Worm (Caenorhabditis elegans) whole organism, young adult: ENCODE results near the gene T28D6.6.

Source experiments
- B0336.3 ChIP-seq: fragments of 200-800 bp; sonication (Bioruptor generic); IDR thresholded peaks from 2 replicates; pipeline ENCODE4 v1.3.6; 2022; ENCODE audit warnings: missing genetic modification characterization, missing compliant biosample characterization
- C17E4.6 ChIP-seq: fragments of 200-800 bp; sonication (Bioruptor generic); IDR thresholded peaks from 2 replicates; pipeline ENCODE4 v1.3.6; 2022; ENCODE audit warnings: missing genetic modification reagents, missing genetic modification characterization, missing compliant biosample characterization
- F22D6.2 ChIP-seq: sonication (generic microtip); optimal IDR thresholded peaks from 2 replicates; lab custom pipeline; 2016; ENCODE audit warnings: mild to moderate bottlenecking, missing genetic modification characterization, missing compliant biosample characterization
- F33H1.4 ChIP-seq: fragments of 200-800 bp; sonication (Bioruptor generic); IDR thresholded peaks from 2 replicates; pipeline ENCODE4 v1.3.6; 2022; ENCODE audit warnings: missing genetic modification reagents, missing genetic modification characterization, missing compliant biosample characterization
- F37B4.10 ChIP-seq: fragments of 200-800 bp; sonication (Bioruptor generic); IDR thresholded peaks from 2 replicates; pipeline ENCODE4 v1.3.6; 2022; ENCODE audit warnings: missing genetic modification characterization, missing compliant biosample characterization
- F55B11.4 ChIP-seq: sonication (generic microtip); optimal IDR thresholded peaks from 2 replicates; lab custom pipeline; 2016; ENCODE audit warnings: missing compliant biosample characterization, missing genetic modification characterization, borderline replicate concordance; ENCODE audit not compliant: insufficient read depth
- K12H6.12 ChIP-seq: fragments of 200-800 bp; sonication (Bioruptor generic); optimal IDR thresholded peaks from 2 replicates; lab custom pipeline; 2018; ENCODE audit warnings: mild to moderate bottlenecking, missing genetic modification characterization, missing compliant biosample characterization
- Y53F4B.3 ChIP-seq: fragments of 200-800 bp; sonication (Bioruptor generic); IDR thresholded peaks from 2 replicates; pipeline ENCODE4 v1.3.6; 2022; ENCODE audit warnings: missing genetic modification reagents, missing genetic modification characterization, missing compliant biosample characterization
- Y67H2A.10 ChIP-seq: fragments of 200-800 bp; sonication (Bioruptor generic); conservative IDR thresholded peaks from 2 replicates; pipeline ENCODE4 v1.3.6; 2022; ENCODE audit warnings: missing genetic modification reagents, missing genetic modification characterization, missing compliant biosample characterization
- ama-1 ChIP-seq, 3 experiments: fragments of 150-350 bp in 1 of 3; sonication (generic microtip) in 2 of 3; optimal IDR thresholded peaks; 2 replicates each; lab custom pipeline; 2014 to 2018; ENCODE audit warnings: missing biosample characterization in 2 of 3, missing genetic modification characterization in 2 of 3, missing genetic modification reagents in 2 of 3
- attf-3 ChIP-seq: fragments of 200-800 bp; sonication (Bioruptor generic); conservative IDR thresholded peaks from 2 replicates; pipeline ENCODE4 v1.3.6; 2022; ENCODE audit warnings: missing genetic modification reagents, missing genetic modification characterization, missing compliant biosample characterization
- ceh-100 ChIP-seq: fragments of 200-800 bp; sonication (Bioruptor generic); IDR thresholded peaks from 2 replicates; pipeline ENCODE4 v1.3.6; 2022; ENCODE audit warnings: missing genetic modification reagents, missing genetic modification characterization, missing compliant biosample characterization
- ceh-91 ChIP-seq: fragments of 200-800 bp; sonication (Bioruptor generic); IDR thresholded peaks from 2 replicates; pipeline ENCODE4 v1.3.6; 2022; ENCODE audit warnings: missing genetic modification reagents, missing genetic modification characterization, missing compliant biosample characterization
- dpff-1 ChIP-seq: sonication (generic microtip); optimal IDR thresholded peaks from 2 replicates; lab custom pipeline; 2017; ENCODE audit warnings: mild to moderate bottlenecking, missing genetic modification characterization, missing compliant biosample characterization
- dpl-1 ChIP-seq: fragments of 150-350 bp; optimal IDR thresholded peaks from 2 replicates; lab custom pipeline; 2014; ENCODE audit warnings: missing biosample characterization, missing genetic modification reagents, missing genetic modification characterization
- efl-1 ChIP-seq: fragments of 150-350 bp; optimal IDR thresholded peaks from 2 replicates; lab custom pipeline; 2014; ENCODE audit warnings: missing biosample characterization, missing genetic modification reagents, missing genetic modification characterization
- egl-44 ChIP-seq: fragments of 200-800 bp; sonication (Bioruptor generic); IDR thresholded peaks from 2 replicates; pipeline ENCODE4 v1.3.6; 2022; ENCODE audit warnings: missing genetic modification reagents, missing genetic modification characterization, missing compliant biosample characterization
- egrh-3 ChIP-seq: fragments of 200-800 bp; sonication (Bioruptor generic); IDR thresholded peaks from 2 replicates; pipeline ENCODE4 v1.3.6; 2022; ENCODE audit warnings: missing genetic modification reagents, missing genetic modification characterization, missing compliant biosample characterization
- gei-17 ChIP-seq: fragments of 200-800 bp; sonication (Bioruptor generic); optimal IDR thresholded peaks from 2 replicates; lab custom pipeline; 2018; ENCODE audit warnings: mild to moderate bottlenecking, missing genetic modification characterization, missing compliant biosample characterization
- him-1 ChIP-seq: sonication (generic microtip); optimal IDR thresholded peaks from 2 replicates; lab custom pipeline; 2016; ENCODE audit warnings: missing genotype, missing genetic modification reagents, missing genetic modification characterization, missing compliant biosample characterization
- hmg-1.2 ChIP-seq: fragments of 200-800 bp; sonication (Bioruptor generic); IDR thresholded peaks from 2 replicates; pipeline ENCODE4 v1.3.6; 2022; ENCODE audit warnings: missing genetic modification reagents, missing genetic modification characterization, missing compliant biosample characterization
- let-526 ChIP-seq: fragments of 200-800 bp; sonication (Bioruptor generic); IDR thresholded peaks from 2 replicates; pipeline ENCODE4 v1.3.6; 2022; ENCODE audit warnings: missing genetic modification reagents, missing genetic modification characterization, missing compliant biosample characterization
- let-607 ChIP-seq, 2 experiments: fragments of 200-800 bp in 1 of 2; sonication (Bioruptor generic) in 1 of 2; sonication (generic microtip) in 1 of 2; optimal IDR thresholded peaks; 2 replicates each; lab custom pipeline; 2016 to 2018; ENCODE audit warnings: mild to moderate bottlenecking in 2 of 2, missing compliant biosample characterization in 2 of 2, missing genetic modification characterization in 2 of 2, moderate library complexity in 2 of 2, missing genotype in 1 of 2
- lin-26 ChIP-seq: fragments of 200-800 bp; sonication (Bioruptor generic); IDR thresholded peaks from 2 replicates; pipeline ENCODE4 v1.3.6; 2022; ENCODE audit warnings: missing genetic modification reagents, missing genetic modification characterization, missing compliant biosample characterization
- mes-4 ChIP-seq: sonication (generic microtip); optimal IDR thresholded peaks from 2 replicates; lab custom pipeline; 2016; ENCODE audit warnings: missing genotype, missing genetic modification characterization, missing compliant biosample characterization
- mxl-1 ChIP-seq: sonication (generic microtip); optimal IDR thresholded peaks from 2 replicates; lab custom pipeline; 2016; ENCODE audit warnings: missing genetic modification characterization, missing compliant biosample characterization
- nfyb-1 ChIP-seq: fragments of 200-800 bp; sonication (Bioruptor generic); IDR thresholded peaks from 2 replicates; pipeline ENCODE4 v1.3.6; 2022; ENCODE audit warnings: missing genetic modification reagents, missing genetic modification characterization, missing compliant biosample characterization
- nhr-80 ChIP-seq: sonication (generic microtip); optimal IDR thresholded peaks from 2 replicates; lab custom pipeline; 2016; ENCODE audit warnings: missing genetic modification characterization, missing compliant biosample characterization
- pbrm-1 ChIP-seq: fragments of 200-800 bp; sonication (Bioruptor generic); IDR thresholded peaks from 2 replicates; pipeline ENCODE4 v1.3.6; 2022; ENCODE audit warnings: missing genetic modification reagents, missing genetic modification characterization, missing compliant biosample characterization
- pha-4 ChIP-seq: fragments of 150-350 bp; sonication (generic microtip); optimal IDR thresholded peaks from 2 replicates; lab custom pipeline; 2014; ENCODE audit warnings: missing biosample characterization, missing genetic modification reagents, missing genetic modification characterization
- rcor-1 ChIP-seq: fragments of 200-800 bp; sonication (Bioruptor generic); IDR thresholded peaks from 2 replicates; pipeline ENCODE4 v1.3.6; 2022; ENCODE audit warnings: missing genetic modification reagents, missing genetic modification characterization, missing compliant biosample characterization
- snpc-1.3 ChIP-seq: sonication (generic microtip); optimal IDR thresholded peaks from 2 replicates; lab custom pipeline; 2017; ENCODE audit warnings: missing genetic modification characterization, mild to moderate bottlenecking, missing compliant biosample characterization, antibody characterized with exemption, moderate library complexity, missing genotype, missing genetic modification reagents; ENCODE audit not compliant: insufficient read depth
- snpc-3.4 ChIP-seq: sonication (generic microtip); optimal IDR thresholded peaks from 2 replicates; lab custom pipeline; 2017; ENCODE audit warnings: missing genetic modification characterization, mild to moderate bottlenecking, missing compliant biosample characterization, antibody characterized with exemption, moderate library complexity, missing genotype, missing genetic modification reagents
- zfh-2 ChIP-seq: fragments of 200-800 bp; sonication (Bioruptor generic); conservative IDR thresholded peaks from 2 replicates; pipeline ENCODE4 v1.3.6; 2022; ENCODE audit warnings: missing genetic modification reagents, missing genetic modification characterization, missing compliant biosample characterization
- ztf-26 ChIP-seq: sonication (generic microtip); optimal IDR thresholded peaks from 2 replicates; lab custom pipeline; 2017; ENCODE audit warnings: missing genetic modification characterization, missing compliant biosample characterization
- ztf-6 ChIP-seq: fragments of 200-800 bp; sonication (Bioruptor generic); IDR thresholded peaks from 2 replicates; pipeline ENCODE4 v1.3.6; 2022; ENCODE audit warnings: missing genetic modification reagents, missing genetic modification characterization, missing compliant biosample characterization

T28D6.6 gene

ce11 chrIII:11344125-11344524 is 1.2 kb upstream of the T28D6.6 start (continued):
- TF ChIP-seq him-1 (tag; lab: Kevin White, UChicago) = peak; percentile 17
- peak; percentile 56 for TF ChIP-seq snpc-1.3 (tag; lab: Kevin White, UChicago)
- TF ChIP-seq C17E4.6 = no peak
- TF ChIP-seq dpl-1 (GFP tag; lab: Kevin White, UChicago) = peak; percentile 40
- TF ChIP-seq F55B11.4 (tag; lab: Kevin White, UChicago) = no peak
- peak; percentile 64 for TF ChIP-seq ceh-91
- TF ChIP-seq F33H1.4 = peak; percentile 95
- no peak for TF ChIP-seq Y67H2A.10 (GFP tag; lab: Robert Waterston, UW)
- peak; percentile 34 for TF ChIP-seq B0336.3 (GFP tag; lab: Robert Waterston, UW)
- TF ChIP-seq hmg-1.2 (GFP tag; lab: Robert Waterston, UW) = peak; percentile 27; the same call in 1 of the 2 replicates
- no peak for TF ChIP-seq ztf-6 (GFP tag; lab: Robert Waterston, UW)
- no peak for TF ChIP-seq mxl-1
- TF ChIP-seq, all 124 proteins: peak for 20

ce11 chrIII:11341466-11341865 is 1.4 kb downstream of the T28D6.6 start:
- TF ChIP-seq let-526 (GFP tag; lab: Robert Waterston, UW) = no peak
- TF ChIP-seq B0336.3 (GFP tag; lab: Robert Waterston, UW) = no peak
- TF ChIP-seq F37B4.10 (GFP tag; lab: Robert Waterston, UW) = no peak
- TF ChIP-seq egrh-3 (GFP tag; lab: Robert Waterston, UW) = no peak
- no peak for TF ChIP-seq egl-44
- no peak for TF ChIP-seq snpc-3.4 (tag; lab: Kevin White, UChicago)
- no peak for TF ChIP-seq mes-4 (tag; lab: Kevin White, UChicago)
- no peak for TF ChIP-seq Y53F4B.3 (GFP tag; lab: Robert Waterston, UW)
- TF ChIP-seq attf-3 (GFP tag; lab: Robert Waterston, UW) = no peak
- TF ChIP-seq let-607 (tag; optimal IDR thresholded peaks at IDR 0.05; lab: Kevin White, UChicago) = no peak
- TF ChIP-seq K12H6.12 = no peak
- TF ChIP-seq efl-1 = no peak

- no peak for TF ChIP-seq F22D6.2
- TF ChIP-seq nhr-80 = no peak
- no peak for TF ChIP-seq mxl-1
- TF ChIP-seq rcor-1 (GFP tag; lab: Robert Waterston, UW) = no peak
- no peak for TF ChIP-seq lin-26
- TF ChIP-seq pbrm-1 (GFP tag; lab: Robert Waterston, UW) = no peak
- no peak for TF ChIP-seq F55B11.4 (tag; lab: Kevin White, UChicago)
- no peak for TF ChIP-seq dpff-1 (tag; lab: Kevin White, UChicago)
- TF ChIP-seq ama-1 (optimal IDR thresholded peaks at IDR 0.05; lab: Kevin White, UChicago) = no peak
- no peak for TF ChIP-seq ama-1 (GFP tag; optimal IDR thresholded peaks at IDR 0.05; lab: Kevin White, UChicago)
- no peak for TF ChIP-seq pha-4 (tag; lab: Kevin White, UChicago)
- TF ChIP-seq ztf-26 = no peak
Measured at ce11 chrIII:11337627-11338026, 5.3 kb downstream of the T28D6.6 start.

- 0 out of 2 replicates have a peak, but pooled peaks have one; percentile 53 for TF ChIP-seq nfyb-1
- no peak for TF ChIP-seq Y53F4B.3 (GFP tag; lab: Robert Waterston, UW)
- no peak for TF ChIP-seq ceh-100
- no peak for TF ChIP-seq gei-17
- TF ChIP-seq hmg-1.2 (GFP tag; lab: Robert Waterston, UW) = peak; percentile 11; the same call in 1 of the 2 replicates
- peak; percentile 57 for TF ChIP-seq zfh-2 (GFP tag; lab: Robert Waterston, UW)
Measured at ce11 chrIII:11336072-11336471, 6.8 kb downstream of the T28D6.6 start.
